Worm (Caenorhabditis elegans): ENCODE results near the gene F31E3.6.

The F31E3.6 gene

ce11 chrIII:6969781-6970342 is 12.0 kb upstream of the F31E3.6 start (continued):
- TF ChIP-seq egl-18 (GFP tag; IDR thresholded peaks at IDR 0.05) (no peak), dox-1 (GFP tag; IDR thresholded peaks at IDR 0.05) (peak; percentile 52), ceh-27 (GFP tag; optimal IDR thresholded peaks at IDR 0.05) (no peak), tbp1 (GFP tag; optimal IDR thresholded peaks at IDR 0.05) (peak; percentile 61), rpc-1 (optimal IDR thresholded peaks at IDR 0.05) (no peak), rpc-1 (tag; optimal IDR thresholded peaks at IDR 0.05) (no peak), efl-1 (GFP tag; optimal IDR thresholded peaks at IDR 0.05) (peak; percentile 31), ztf-22 (GFP tag; optimal IDR thresholded peaks at IDR 0.05) (peak; percentile 3), B0336.3 (GFP tag; IDR thresholded peaks at IDR 0.05) (peak; percentile 92), F33H1.4 (GFP tag; IDR thresholded peaks at IDR 0.05) (peak; percentile 66), C06A6.2 (GFP tag; conservative IDR thresholded peaks at IDR 0.05) (no peak), attf-3 (GFP tag; conservative IDR thresholded peaks at IDR 0.05) (no peak), mxl-1 (tag; optimal IDR thresholded peaks at IDR 0.05) (no peak), hlh-26 (GFP tag; conservative IDR thresholded peaks at IDR 0.05) (no peak), mel-28 (tag; optimal IDR thresholded peaks at IDR 0.05; ENCODE audit: borderline replicate concordance) (no peak), ztf-26 (tag; optimal IDR thresholded peaks at IDR 0.05) (no peak), ztf-25 (GFP tag; IDR thresholded peaks at IDR 0.05) (no peak), nhr-179 (tag; optimal IDR thresholded peaks at IDR 0.05) (no peak), Y95B8A.8 (GFP tag; IDR thresholded peaks at IDR 0.05) (peak; percentile 79), ceh-58 (GFP tag; IDR thresholded peaks at IDR 0.05) (no peak), madf-8 (GFP tag; conservative IDR thresholded peaks at IDR 0.05) (no peak), T26A5.8 (tag; optimal IDR thresholded peaks at IDR 0.05) (no peak), Y56A3A.18 (GFP tag; IDR thresholded peaks at IDR 0.05) (peak; percentile 87), cebp-2 (GFP tag; IDR thresholded peaks at IDR 0.05) (no peak), dpl-1 (GFP tag; optimal IDR thresholded peaks at IDR 0.05) (peak; percentile 2), egl-44 (GFP tag; IDR thresholded peaks at IDR 0.05) (no peak), C17E4.6 (GFP tag; IDR thresholded peaks at IDR 0.05) (no peak; the same call in 1 of the 2 replicates), rcor-1 (GFP tag; IDR thresholded peaks at IDR 0.05) (peak; percentile 89), madf-3 (GFP tag; IDR thresholded peaks at IDR 0.05) (peak; percentile 82), B0261.1 (tag; optimal IDR thresholded peaks at IDR 0.05) (no peak), K12H6.12 (tag; optimal IDR thresholded peaks at IDR 0.05) (no peak), rec-8 (tag; optimal IDR thresholded peaks at IDR 0.05) (no peak), B0019.2 (GFP tag; conservative IDR thresholded peaks at IDR 0.05) (no peak), pha-4 (tag; optimal IDR thresholded peaks at IDR 0.05) (no peak), ztf-6 (GFP tag; IDR thresholded peaks at IDR 0.05) (no peak), repo-1 (tag; optimal IDR thresholded peaks at IDR 0.05) (peak; percentile 85), hlh-12 (tag; optimal IDR thresholded peaks at IDR 0.05) (no peak), Y53F4B.3 (GFP tag; IDR thresholded peaks at IDR 0.05) (0 out of 2 replicates have a peak, but pooled peaks have one; percentile 18), lin-40 (tag; optimal IDR thresholded peaks at IDR 0.05) (no peak), F37B4.10 (GFP tag; IDR thresholded peaks at IDR 0.05) (no peak), sea-2 (GFP tag; IDR thresholded peaks at IDR 0.05) (no peak), nhr-120 (GFP tag; IDR thresholded peaks at IDR 0.05) (no peak), aptf-2 (GFP tag; conservative IDR thresholded peaks at IDR 0.05) (no peak), let-526 (GFP tag; IDR thresholded peaks at IDR 0.05) (no peak), F55B11.4 (tag; optimal IDR thresholded peaks at IDR 0.05; ENCODE audit: borderline replicate concordance, insufficient read depth) (no peak), bed-1 (GFP tag; IDR thresholded peaks at IDR 0.05) (no peak), sptf-2 (GFP tag; optimal IDR thresholded peaks at IDR 0.05) (peak; percentile 50), hsf-1 (GFP tag; IDR thresholded peaks at IDR 0.05) (peak; percentile 82), lin-54 (GFP tag; optimal IDR thresholded peaks at IDR 0.05) (peak; percentile 80), mcd-1 (GFP tag; IDR thresholded peaks at IDR 0.05) (peak; percentile 43; the same call in 1 of the 2 replicates)

Data from whole organism, young adult.